Worm (Caenorhabditis elegans): Measurements from ENCODE around the gene F46B6.2.

F46B6.2 gene

DNA sequence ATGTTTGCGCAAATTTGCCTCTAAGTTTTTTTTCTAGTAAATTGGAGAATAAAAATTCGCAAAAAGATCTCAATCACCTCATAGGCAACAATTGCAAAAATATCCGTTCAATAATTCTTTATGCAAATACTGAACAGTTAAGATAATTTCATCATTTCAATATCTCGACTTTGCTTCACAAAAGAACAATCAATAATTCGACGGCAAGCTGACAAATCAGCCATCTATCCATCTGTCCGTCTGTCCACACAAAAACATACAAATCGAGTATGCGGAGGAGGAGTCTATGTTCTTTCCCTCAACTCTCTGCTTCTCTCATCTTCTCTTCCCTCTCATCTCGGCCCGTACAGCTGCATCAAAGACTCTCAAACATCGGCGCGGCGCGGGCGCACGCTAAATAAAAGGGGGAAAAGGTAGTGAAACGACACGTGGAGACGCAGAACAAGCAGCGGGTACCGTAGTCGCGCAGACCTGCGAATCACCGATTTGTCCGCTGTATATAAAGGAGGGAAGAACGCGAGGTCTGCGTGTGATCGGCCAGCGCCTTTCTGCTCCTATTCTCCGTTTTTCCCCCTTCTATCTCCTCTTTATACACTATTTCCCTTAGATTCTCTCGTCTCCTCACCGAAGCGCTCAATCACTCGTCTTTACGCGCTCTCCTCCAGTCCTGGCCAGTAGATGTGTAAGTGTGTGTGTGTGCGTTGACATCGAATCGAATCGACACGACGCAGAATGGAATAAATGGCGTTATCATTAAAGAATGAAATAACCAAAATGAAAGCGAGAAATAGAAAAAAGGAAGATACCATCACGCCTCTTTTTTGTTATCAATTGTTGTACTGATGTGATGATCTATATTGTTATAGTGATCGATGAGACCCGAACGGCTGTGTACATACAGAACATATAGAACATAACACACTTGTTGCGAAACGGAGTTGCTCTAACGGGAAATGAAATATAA, 41.1 kb upstream of the F46B6.2 start (continued):
- 0 out of 2 replicates have a peak, but pooled peaks have one; percentile 46 for TF ChIP-seq ztf-25 (GFP tag; IDR thresholded peaks at IDR 0.05)
- no peak for TF ChIP-seq snpc-3.4 (tag; optimal IDR thresholded peaks at IDR 0.05)
- no peak for TF ChIP-seq T26A5.8 (tag; optimal IDR thresholded peaks at IDR 0.05)
- peak; percentile 55 for TF ChIP-seq snpc-4 (GFP tag; optimal IDR thresholded peaks at IDR 0.05)
- peak; percentile 42 to 79 (median 78) for TF ChIP-seq snpc-4 (tag; optimal IDR thresholded peaks at IDR 0.05)
- no peak for TF ChIP-seq lsy-27 (tag; optimal IDR thresholded peaks at IDR 0.05; ENCODE audit: borderline replicate concordance, insufficient read depth)
- TF ChIP-seq lir-1 (GFP tag; conservative IDR thresholded peaks at IDR 0.05): peak; percentile 70
- TF ChIP-seq K12H6.12 (tag; optimal IDR thresholded peaks at IDR 0.05): peak; percentile 98
- peak; percentile 80 for TF ChIP-seq egrh-3 (GFP tag; IDR thresholded peaks at IDR 0.05)
- TF ChIP-seq F57A8.1 (GFP tag; optimal IDR thresholded peaks at IDR 0.05): peak; percentile 21
- TF ChIP-seq xnd-1 (tag; optimal IDR thresholded peaks at IDR 0.05): no peak
- TF ChIP-seq C06A6.2 (GFP tag; conservative IDR thresholded peaks at IDR 0.05): peak; percentile 70
- TF ChIP-seq rec-8 (tag; optimal IDR thresholded peaks at IDR 0.05): peak in 1 of 2 experiments; percentile 2
- peak; percentile 32 for TF ChIP-seq unc-62 (GFP tag; optimal IDR thresholded peaks at IDR 0.05)
- TF ChIP-seq ztf-28 (GFP tag; IDR thresholded peaks at IDR 0.05): 0 out of 2 replicates have a peak, but pooled peaks have one; percentile 4
- no peak for TF ChIP-seq F10E7.11 (tag; optimal IDR thresholded peaks at IDR 0.05)
- TF ChIP-seq madf-6 (GFP tag; IDR thresholded peaks at IDR 0.05): peak; percentile 19
- TF ChIP-seq F49E8.2 (tag; optimal IDR thresholded peaks at IDR 0.05; ENCODE audit: insufficient read depth): no peak
- peak; percentile 93 for TF ChIP-seq atf-7 (tag; optimal IDR thresholded peaks at IDR 0.05)
- TF ChIP-seq Y79H2A.3 (GFP tag; conservative IDR thresholded peaks at IDR 0.05): no peak
- peak; percentile 33; the same call in 1 of the 2 replicates for TF ChIP-seq ceh-100 (GFP tag; IDR thresholded peaks at IDR 0.05)
- peak; percentile 95 for TF ChIP-seq ceh-27 (GFP tag; optimal IDR thresholded peaks at IDR 0.05)
- no peak for TF ChIP-seq cebp-2 (GFP tag; IDR thresholded peaks at IDR 0.05)
- no peak for TF ChIP-seq attf-6 (GFP tag; IDR thresholded peaks at IDR 0.05)
- TF ChIP-seq pha-4 (tag; optimal IDR thresholded peaks at IDR 0.05): no peak
- no peak for TF ChIP-seq F55B11.4 (tag; optimal IDR thresholded peaks at IDR 0.05; ENCODE audit: borderline replicate concordance, insufficient read depth)
- TF ChIP-seq cebp-1 (GFP tag; IDR thresholded peaks at IDR 0.05): no peak
- TF ChIP-seq cebp-1 (tag; optimal IDR thresholded peaks at IDR 0.05): peak; percentile 92
- TF ChIP-seq tbp1 (GFP tag; optimal IDR thresholded peaks at IDR 0.05): peak; percentile 77
- TF ChIP-seq lsl-1 (GFP tag; optimal IDR thresholded peaks at IDR 0.05): no peak
- peak; percentile 71; the same call in 1 of the 2 replicates for TF ChIP-seq egl-44 (GFP tag; IDR thresholded peaks at IDR 0.05)
- peak; percentile 33 for TF ChIP-seq F57C9.4 (tag; optimal IDR thresholded peaks at IDR 0.05)
- TF ChIP-seq hrde-1 (tag; optimal IDR thresholded peaks at IDR 0.05; ENCODE audit: borderline replicate concordance): no peak
- no peak for TF ChIP-seq F37B4.10 (GFP tag; IDR thresholded peaks at IDR 0.05)
- peak; percentile 36 for TF ChIP-seq die-1 (tag; optimal IDR thresholded peaks at IDR 0.05)
- no peak for TF ChIP-seq nhr-120 (GFP tag; IDR thresholded peaks at IDR 0.05)
- no peak for TF ChIP-seq F39B2.1 (GFP tag; IDR thresholded peaks at IDR 0.05)
- TF ChIP-seq ets-4 (GFP tag; optimal IDR thresholded peaks at IDR 0.05): peak; percentile 60
- peak; percentile 98 for TF ChIP-seq attf-5 (GFP tag; optimal IDR thresholded peaks at IDR 0.05)
- peak; percentile 72 for TF ChIP-seq tlf-1 (GFP tag; optimal IDR thresholded peaks at IDR 0.05)
- peak; percentile 58 for TF ChIP-seq pbrm-1 (GFP tag; IDR thresholded peaks at IDR 0.05)
- 0 out of 2 replicates have a peak, but pooled peaks have one; percentile 6 for TF ChIP-seq Y56A3A.18 (GFP tag; IDR thresholded peaks at IDR 0.05)
- no peak for TF ChIP-seq nfya-2 (GFP tag; IDR thresholded peaks at IDR 0.05)
- peak in 1 of 3 experiments; percentile 64 for TF ChIP-seq lin-35 (GFP tag; optimal IDR thresholded peaks at IDR 0.05)
- TF ChIP-seq sea-2 (GFP tag; IDR thresholded peaks at IDR 0.05): peak; percentile 74; the same call in 1 of the 2 replicates
